Fruit fly (Drosophila melanogaster) whole organism, adult: ENCODE measurements around the gene CG13026.
A peak's percentile ranks its signal among the peaks of the same experiment; 100 is the strongest.

Source experiments
- CG11617 ChIP-seq: fragments of 200-800 bp; sonication (Bioruptor generic); optimal IDR thresholded peaks from 2 replicates; lab custom pipeline; 2017; ENCODE audit warnings: mild to moderate bottlenecking, missing biosample characterization, missing genetic modification reagents, missing genetic modification characterization
- CG12768 ChIP-seq: fragments of 200-800 bp; sonication (Bioruptor generic); optimal IDR thresholded peaks from 2 replicates; lab custom pipeline; 2017; ENCODE audit warnings: missing biosample characterization, missing genetic modification characterization, mild to moderate bottlenecking, moderate library complexity, missing genetic modification reagents
- CG14711 ChIP-seq: fragments of 200-800 bp; sonication (Bioruptor generic); optimal IDR thresholded peaks from 2 replicates; lab custom pipeline; 2018; ENCODE audit warnings: missing biosample characterization, mild to moderate bottlenecking, missing genetic modification characterization, moderate library complexity
- CG1620 ChIP-seq: fragments of 200-800 bp; sonication (Bioruptor generic); optimal IDR thresholded peaks from 2 replicates; lab custom pipeline; 2016; ENCODE audit warnings: missing biosample characterization, missing genetic modification characterization
- CG33017 ChIP-seq: fragments of 200-800 bp; sonication (Bioruptor generic); optimal IDR thresholded peaks from 2 replicates; lab custom pipeline; 2018; ENCODE audit warnings: missing biosample characterization, mild to moderate bottlenecking, missing genetic modification characterization, moderate library complexity
- CG5204 ChIP-seq: fragments of 200-800 bp; sonication (Bioruptor generic); optimal IDR thresholded peaks from 2 replicates; lab custom pipeline; 2016; ENCODE audit warnings: missing biosample characterization, missing genetic modification characterization
- CG7045 ChIP-seq: fragments of 200-800 bp; sonication (Bioruptor generic); optimal IDR thresholded peaks from 2 replicates; lab custom pipeline; 2017; ENCODE audit warnings: missing biosample characterization, mild to moderate bottlenecking, missing genetic modification characterization
- CG7101 ChIP-seq: fragments of 200-800 bp; sonication (Bioruptor generic); optimal IDR thresholded peaks from 2 replicates; lab custom pipeline; 2018; ENCODE audit warnings: missing biosample characterization, mild to moderate bottlenecking, missing genetic modification characterization, moderate library complexity
- Clk ChIP-seq: fragments of 200-800 bp; sonication (Bioruptor generic); optimal IDR thresholded peaks from 2 replicates; lab custom pipeline; 2017; ENCODE audit warnings: missing biosample characterization, missing genetic modification characterization
- Crg-1 ChIP-seq: fragments of 200-800 bp; sonication (Bioruptor generic); optimal IDR thresholded peaks from 2 replicates; lab custom pipeline; 2016; ENCODE audit warnings: missing biosample characterization, missing genetic modification characterization
- Hr96 ChIP-seq: fragments of 200-800 bp; sonication (Bioruptor generic); optimal IDR thresholded peaks from 2 replicates; lab custom pipeline; 2016; ENCODE audit warnings: missing biosample characterization, missing genetic modification characterization
- Mnt ChIP-seq: fragments of 200-800 bp; sonication (Bioruptor generic); optimal IDR thresholded peaks from 2 replicates; lab custom pipeline; 2016; ENCODE audit warnings: missing biosample characterization, mild to moderate bottlenecking, missing genetic modification characterization
- bab1 ChIP-seq: fragments of 200-800 bp; sonication (Bioruptor generic); optimal IDR thresholded peaks from 3 replicates; lab custom pipeline; 2019; ENCODE audit warnings: missing biosample characterization, mild to moderate bottlenecking, missing genetic modification characterization, moderate library complexity
- cic ChIP-seq: fragments of 200-800 bp; sonication (Bioruptor generic); optimal IDR thresholded peaks from 2 replicates; lab custom pipeline; 2017; ENCODE audit warnings: missing biosample characterization, mild to moderate bottlenecking, missing genetic modification characterization, moderate library complexity
- cnc ChIP-seq, 2 experiments: fragments of >200 bp; optimal IDR thresholded peaks; 2 replicates each; lab custom pipeline; 2017
- kay ChIP-seq: fragments of 200-800 bp; sonication (Bioruptor generic); peaks from one replicate; lab custom pipeline; 2016; ENCODE audit warnings: missing biosample characterization, missing genetic modification characterization, borderline replicate concordance
- ovo ChIP-seq: fragments of 200-800 bp; sonication (Bioruptor generic); optimal IDR thresholded peaks from 2 replicates; lab custom pipeline; 2016; ENCODE audit warnings: missing biosample characterization, missing genetic modification characterization
- pad ChIP-seq: fragments of 200-800 bp; sonication (Bioruptor generic); optimal IDR thresholded peaks from 3 replicates; lab custom pipeline; 2017; ENCODE audit warnings: missing biosample characterization, missing genetic modification characterization, mild to moderate bottlenecking, moderate library complexity, missing genetic modification reagents
- tj ChIP-seq: fragments of 200-800 bp; sonication (Bioruptor generic); optimal IDR thresholded peaks from 3 replicates; lab custom pipeline; 2017; ENCODE audit warnings: missing biosample characterization, mild to moderate bottlenecking, missing genetic modification characterization, moderate library complexity
- toe ChIP-seq: fragments of 200-800 bp; sonication (Bioruptor generic); optimal IDR thresholded peaks from 2 replicates; lab custom pipeline; 2016; ENCODE audit warnings: missing biosample characterization, missing genetic modification characterization

The CG13026 gene

dm6 chr3L:16726069-16726591 lies at the start of gene CG13026, which contains the start of gene PGRP-SB2:
Gene CG13026, minus strand, starts transcription at chr3L:16726169.
Gene PGRP-SB2, plus strand, starts transcription at chr3L:16726541.
- TF ChIP-seq CG7045 (GFP tag; lab: Kevin White, UChicago) (no peak), cnc (optimal IDR thresholded peaks at IDR 0.05; lab: Kevin White, UChicago) (no peak), Hr96 (GFP tag; lab: Kevin White, UChicago) (no peak), toe (GFP tag; lab: Kevin White, UChicago) (no peak), CG5204 (GFP tag; lab: Kevin White, UChicago) (no peak), bab1 (GFP tag; lab: Kevin White, UChicago) (no peak), pad (GFP tag; lab: Kevin White, UChicago) (no peak), CG14711 (tag; lab: Kevin White, UChicago) (no peak), Mnt (GFP tag; lab: Kevin White, UChicago) (no peak), cic (no peak)

dm6 chr3L:16772755-16773523 lies 47.0 kb upstream of the CG13026 start:
- no peak for TF ChIP-seq CG7045 (GFP tag; lab: Kevin White, UChicago)
- no peak for TF ChIP-seq Mnt (GFP tag; lab: Kevin White, UChicago)
- no peak for TF ChIP-seq toe (GFP tag; lab: Kevin White, UChicago)
- TF ChIP-seq ovo (GFP tag; lab: Kevin White, UChicago), result no peak
- no peak for TF ChIP-seq Crg-1
- TF ChIP-seq tj (GFP tag; lab: Kevin White, UChicago), result no peak
- TF ChIP-seq cic, result no peak
- TF ChIP-seq Clk (GFP tag; lab: Kevin White, UChicago), result no peak
- no peak for TF ChIP-seq bab1 (GFP tag; lab: Kevin White, UChicago)
- TF ChIP-seq CG5204 (GFP tag; lab: Kevin White, UChicago), result no peak
- no peak for TF ChIP-seq CG7101 (tag; lab: Kevin White, UChicago)
- TF ChIP-seq pad (GFP tag; lab: Kevin White, UChicago), result no peak
- no peak for TF ChIP-seq CG12768
- TF ChIP-seq CG1620 (GFP tag; lab: Kevin White, UChicago), result no peak
- no peak for TF ChIP-seq CG33017 (tag; lab: Kevin White, UChicago)
- no peak for TF ChIP-seq cnc (optimal IDR thresholded peaks at IDR 0.05; lab: Kevin White, UChicago)
- TF ChIP-seq CG11617, result no peak
- no peak for TF ChIP-seq kay (GFP tag; lab: Kevin White, UChicago)

DNA sequence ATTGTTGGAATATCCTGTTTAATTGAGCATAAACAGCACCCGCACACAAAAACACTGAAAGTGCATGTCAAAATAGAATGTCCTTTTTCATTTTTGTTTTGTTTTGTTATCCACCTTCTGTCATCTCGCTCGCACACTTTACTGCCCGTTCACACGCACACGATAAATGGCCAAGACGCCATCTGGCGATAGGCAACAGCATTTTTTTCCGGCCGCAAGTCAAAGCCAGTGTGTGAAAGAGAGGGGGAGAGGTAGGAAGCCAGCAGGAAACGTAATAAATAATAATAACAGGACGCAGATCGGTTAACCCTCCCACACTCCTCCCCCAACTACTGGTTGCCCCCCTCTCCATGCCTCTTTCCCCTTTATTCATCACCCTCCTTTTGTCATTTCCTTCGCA lies 43.9 kb upstream of the CG13026 start:
- no peak for TF ChIP-seq Crg-1
- TF ChIP-seq bab1 (GFP tag; lab: Kevin White, UChicago), result peak; percentile 33
- TF ChIP-seq CG12768, result no peak
- TF ChIP-seq CG7101 (tag; lab: Kevin White, UChicago), result no peak
- TF ChIP-seq CG5204 (GFP tag; lab: Kevin White, UChicago), result no peak
- TF ChIP-seq Hr96 (GFP tag; lab: Kevin White, UChicago), result no peak
- TF ChIP-seq toe (GFP tag; lab: Kevin White, UChicago), result no peak

- TF ChIP-seq ovo (GFP tag; lab: Kevin White, UChicago) (no peak), Hr96 (GFP tag; lab: Kevin White, UChicago) (no peak), CG7045 (GFP tag; lab: Kevin White, UChicago) (no peak), CG7101 (tag; lab: Kevin White, UChicago) (no peak), CG33017 (tag; lab: Kevin White, UChicago) (no peak), CG1620 (GFP tag; lab: Kevin White, UChicago) (no peak), bab1 (GFP tag; lab: Kevin White, UChicago) (no peak), cnc (optimal IDR thresholded peaks at IDR 0.05; lab: Kevin White, UChicago) (no peak), Crg-1 (no peak), CG14711 (tag; lab: Kevin White, UChicago) (no peak), CG5204 (GFP tag; lab: Kevin White, UChicago) (no peak), CG12768 (no peak)
Measured at dm6 chr3L:16768001-16768652, 42.2 kb upstream of the CG13026 start.

dm6 chr3L:16766901-16767300 lies 40.9 kb upstream of the CG13026 start:
- TF ChIP-seq pad (GFP tag; lab: Kevin White, UChicago) (no peak), CG12768 (no peak), cic (no peak), CG7101 (tag; lab: Kevin White, UChicago) (no peak), ovo (GFP tag; lab: Kevin White, UChicago) (no peak), Mnt (GFP tag; lab: Kevin White, UChicago) (no peak), Clk (GFP tag; lab: Kevin White, UChicago) (no peak), cnc (optimal IDR thresholded peaks at IDR 0.05; lab: Kevin White, UChicago) (no peak)
